Worm (Caenorhabditis elegans): ENCODE data around the gene K06A9.1.

- TF ChIP-seq lim-6 (tag; optimal IDR thresholded peaks at IDR 0.05) = no peak
- TF ChIP-seq pat-9 (tag; optimal IDR thresholded peaks at IDR 0.05) = no peak
- no peak for TF ChIP-seq F13H6.1 (tag; optimal IDR thresholded peaks at IDR 0.05)
- TF ChIP-seq fax-1 (tag; optimal IDR thresholded peaks at IDR 0.05) = no peak
- TF ChIP-seq unc-86 (tag; optimal IDR thresholded peaks at IDR 0.05) = no peak
Measured at ce11 chrX:1499499-1499898, 47.8 kb upstream of the K06A9.1 start.
